Fruit fly (Drosophila melanogaster) S2 (cell line): Measurements from ENCODE around the gene Pi3K68D.

Experiments used
- CG8478 ChIP-seq: fragments of >200 bp; optimal IDR thresholded peaks from 2 replicates; lab custom pipeline; 2018
- CTCF ChIP-seq, 2 experiments: fragments of >200 bp; optimal IDR thresholded peaks; 2 replicates each; lab custom pipeline; 2018

- TF ChIP-seq CG8478 (lab: Kevin White, UChicago) (no peak), CTCF (optimal IDR thresholded peaks at IDR 0.05; lab: Kevin White, UChicago) (no peak)
Measured at dm6 chr3L:11831199-11831598, 41.4 kb upstream of the Pi3K68D start.
